Fruit fly (Drosophila melanogaster) S2 (cell line): ENCODE data around the gene AspRS-m.

ENCODE experiments used
- CG8478 ChIP-seq: fragments of >200 bp; optimal IDR thresholded peaks from 2 replicates; lab custom pipeline; 2018
- CTCF ChIP-seq, 2 experiments: fragments of >200 bp; optimal IDR thresholded peaks; 2 replicates each; lab custom pipeline; 2018

- TF ChIP-seq CG8478 (lab: Kevin White, UChicago) (no peak), CTCF (optimal IDR thresholded peaks at IDR 0.05; lab: Kevin White, UChicago) (no peak)
Measured at dm6 chr2L:16850442-16850841, 23.6 kb downstream of the AspRS-m start.
